Fruit fly (Drosophila melanogaster) S2 (cell line): Measurements from ENCODE around the gene CG14106.

Source experiments
- CG8478 ChIP-seq: fragments of >200 bp; optimal IDR thresholded peaks from 2 replicates; lab custom pipeline; 2018
- CTCF ChIP-seq, 2 experiments: fragments of >200 bp; optimal IDR thresholded peaks; 2 replicates each; lab custom pipeline; 2018

CG14106 gene

dm6 chr3L:13384489-13384888 lies 41.0 kb downstream of the CG14106 start, which contains the start of gene CG14110:
Gene CG14110, plus strand, starts transcription at chr3L:13384789.
- no peak for TF ChIP-seq CTCF (optimal IDR thresholded peaks at IDR 0.05; lab: Kevin White, UChicago)
- no peak for TF ChIP-seq CG8478

DNA sequence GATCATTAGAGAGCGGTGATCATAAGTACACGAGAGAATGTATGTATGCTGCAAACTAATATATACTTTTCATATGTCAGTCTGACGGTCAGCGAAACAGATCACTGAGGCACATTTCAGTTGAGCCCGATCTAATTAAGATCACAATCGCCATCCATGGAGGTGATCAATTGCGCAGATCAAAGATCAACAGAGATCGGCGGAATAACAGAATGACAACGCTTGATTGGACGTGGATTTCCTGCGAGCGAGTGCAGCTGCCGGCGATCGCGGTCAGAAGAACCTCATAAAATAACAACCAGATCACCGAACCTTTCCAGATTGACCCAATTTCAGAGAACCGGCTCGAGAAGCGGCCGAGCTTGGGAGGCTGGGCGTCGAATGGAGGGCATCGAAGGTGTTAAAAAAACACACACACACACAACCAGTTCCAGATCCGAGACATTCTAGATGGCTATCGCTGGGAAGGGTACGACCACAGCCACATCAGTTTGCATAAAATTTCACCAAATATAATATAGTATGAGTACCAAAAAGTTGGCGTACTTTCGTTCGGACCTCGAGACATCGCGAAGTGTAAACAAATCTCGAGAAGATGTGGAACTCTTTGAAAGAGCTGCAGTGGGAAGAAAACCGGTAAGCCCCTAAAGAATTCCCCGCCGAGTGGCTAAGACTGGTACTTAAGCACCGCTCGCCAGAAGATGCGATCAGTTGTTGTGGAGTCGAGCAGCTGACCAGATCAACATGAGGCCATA lies 43.2 kb downstream of the CG14106 start, which contains the start of gene ImpL1:
ImpL1 (plus strand) TSS at position 705 of the 755 bp plus-strand sequence.
- TF ChIP-seq CG8478 = no peak
- no peak for TF ChIP-seq CTCF (optimal IDR thresholded peaks at IDR 0.05; lab: Kevin White, UChicago)

dm6 chr3L:13381160-13381559 lies 44.3 kb downstream of the CG14106 start, which contains the start of gene CG14107:
Gene CG14107, minus strand, starts transcription at chr3L:13381346.
- TF ChIP-seq CTCF (optimal IDR thresholded peaks at IDR 0.05; lab: Kevin White, UChicago) = no peak
- TF ChIP-seq CG8478 = no peak

DNA sequence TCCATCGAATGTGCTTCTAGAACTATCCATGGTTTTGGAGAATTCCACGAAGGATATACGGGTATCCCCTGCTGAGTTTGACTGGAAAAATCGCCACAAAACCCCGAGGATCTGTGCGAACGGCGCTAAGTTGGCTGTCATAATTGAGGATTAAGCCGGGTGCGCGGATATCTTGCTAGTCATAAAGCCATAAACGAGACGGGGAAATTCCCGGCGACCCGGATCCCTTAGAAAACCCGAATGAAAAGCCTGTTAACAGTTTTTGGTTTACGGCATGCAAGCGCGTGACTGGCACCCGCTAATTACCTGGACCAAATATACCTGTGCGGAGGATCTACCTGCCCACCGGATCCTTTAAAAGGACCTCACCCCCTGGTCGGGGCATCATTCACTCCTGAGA lies 47.3 kb downstream of the CG14106 start, which contains the start of gene SNCF:
SNCF (plus strand) TSS at position 382 of the 400 bp plus-strand sequence.
- TF ChIP-seq CG8478 = no peak
- no peak for TF ChIP-seq CTCF (optimal IDR thresholded peaks at IDR 0.05; lab: Kevin White, UChicago)

DNA sequence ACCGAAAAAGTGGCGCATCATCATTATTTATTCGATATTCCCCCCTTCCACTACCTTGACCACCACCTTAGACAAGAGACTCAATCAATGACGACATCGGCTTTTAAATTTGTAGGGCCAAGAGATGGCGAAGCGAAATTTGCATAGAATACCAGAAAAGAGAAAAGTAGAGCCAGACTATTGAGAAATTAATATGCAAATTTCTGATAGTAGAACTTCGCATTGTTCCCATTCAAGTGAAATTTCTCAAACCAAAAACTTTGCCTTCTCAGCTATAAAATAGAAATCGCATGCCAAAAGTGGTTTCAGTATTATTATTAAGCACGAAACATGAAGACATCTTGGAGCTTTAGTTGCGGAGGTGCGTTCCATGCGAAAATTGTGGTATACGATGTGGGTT lies 47.8 kb downstream of the CG14106 start, which contains the start of gene CG14111:
CG14111 (plus strand) TSS at position 301 of the 400 bp plus-strand sequence.
- TF ChIP-seq CG8478 (no peak), CTCF (optimal IDR thresholded peaks at IDR 0.05; lab: Kevin White, UChicago) (no peak)
